Worm (Caenorhabditis elegans) whole organism, late embryonic: ENCODE measurements around the gene msp-53.
"Not testable (repeated sequence)": the region's sequence is repeated elsewhere in the genome, so short reads cannot be mapped to it uniquely, and the experiment has no call there.

Experiments used
- C08G9.2 ChIP-seq: sonication (generic microtip); optimal IDR thresholded peaks from 2 replicates; lab custom pipeline; 2016; ENCODE audit warnings: mild to moderate bottlenecking, missing genetic modification characterization, moderate library complexity, missing compliant biosample characterization
- F13H6.1 ChIP-seq: sonication (generic microtip); optimal IDR thresholded peaks from 2 replicates; lab custom pipeline; 2016; ENCODE audit warnings: missing genetic modification characterization, missing compliant biosample characterization
- K02D7.2 ChIP-seq: sonication (generic microtip); optimal IDR thresholded peaks from 2 replicates; lab custom pipeline; 2017; ENCODE audit warnings: mild to moderate bottlenecking, missing genetic modification characterization, missing compliant biosample characterization
- ahr-1 ChIP-seq: sonication (generic microtip); optimal IDR thresholded peaks from 2 replicates; lab custom pipeline; 2016; ENCODE audit warnings: missing genetic modification characterization, missing compliant biosample characterization
- ama-1 ChIP-seq: fragments of 150-350 bp; optimal IDR thresholded peaks from 2 replicates; lab custom pipeline; 2014
- ceh-18 ChIP-seq: sonication (generic microtip); optimal IDR thresholded peaks from 2 replicates; lab custom pipeline; 2016; ENCODE audit warnings: missing genetic modification characterization, missing compliant biosample characterization
- ceh-19 ChIP-seq: fragments of 200-800 bp; sonication (Bioruptor generic); optimal IDR thresholded peaks from 2 replicates; lab custom pipeline; 2018; ENCODE audit warnings: mild to moderate bottlenecking, missing genetic modification characterization, missing compliant biosample characterization
- ceh-2 ChIP-seq: sonication (generic microtip); optimal IDR thresholded peaks from 2 replicates; lab custom pipeline; 2016; ENCODE audit warnings: missing genotype, missing genetic modification characterization, missing compliant biosample characterization
- ceh-34 ChIP-seq: sonication (generic microtip); optimal IDR thresholded peaks from 2 replicates; lab custom pipeline; 2016; ENCODE audit warnings: mild to moderate bottlenecking, missing genetic modification characterization, missing compliant biosample characterization
- ceh-45 ChIP-seq: fragments of 200-800 bp; sonication (Bioruptor generic); IDR thresholded peaks from 2 replicates; pipeline ENCODE4 v1.3.6; 2022; ENCODE audit warnings: missing genetic modification reagents, missing genetic modification characterization, missing compliant biosample characterization
- ceh-6 ChIP-seq: fragments of 200-800 bp; sonication (Bioruptor generic); optimal IDR thresholded peaks from 2 replicates; lab custom pipeline; 2018; ENCODE audit warnings: mild to moderate bottlenecking, missing genetic modification characterization, missing compliant biosample characterization
- ceh-9 ChIP-seq: sonication (generic microtip); optimal IDR thresholded peaks from 2 replicates; lab custom pipeline; 2016; ENCODE audit warnings: mild to moderate bottlenecking, missing genetic modification characterization, inconsistent platforms, missing compliant biosample characterization
- ets-4 ChIP-seq: sonication (generic microtip); optimal IDR thresholded peaks from 2 replicates; lab custom pipeline; 2016; ENCODE audit warnings: missing genetic modification characterization, missing compliant biosample characterization
- eyg-1 ChIP-seq: sonication (generic microtip); optimal IDR thresholded peaks from 2 replicates; lab custom pipeline; 2016; ENCODE audit warnings: missing genotype, missing genetic modification characterization, missing compliant biosample characterization
- fkh-6 ChIP-seq: sonication (generic microtip); optimal IDR thresholded peaks from 2 replicates; lab custom pipeline; 2016; ENCODE audit warnings: missing genetic modification characterization, missing compliant biosample characterization
- hlh-15 ChIP-seq: sonication (generic microtip); optimal IDR thresholded peaks from 2 replicates; lab custom pipeline; 2016; ENCODE audit warnings: missing genetic modification characterization, missing compliant biosample characterization
- hlh-30 ChIP-seq: sonication (generic microtip); optimal IDR thresholded peaks from 2 replicates; lab custom pipeline; 2017; ENCODE audit warnings: antibody characterized with exemption, missing genetic modification characterization, missing compliant biosample characterization; ENCODE audit not compliant: insufficient read depth
- hlh-8 ChIP-seq: sonication (generic microtip); optimal IDR thresholded peaks from 2 replicates; lab custom pipeline; 2016; ENCODE audit warnings: missing genotype, missing genetic modification characterization, missing compliant biosample characterization
- madf-2 ChIP-seq: sonication (generic microtip); optimal IDR thresholded peaks from 2 replicates; lab custom pipeline; 2017; ENCODE audit warnings: missing genetic modification characterization, missing compliant biosample characterization
- mec-3 ChIP-seq: sonication (generic microtip); optimal IDR thresholded peaks from 2 replicates; lab custom pipeline; 2016; ENCODE audit warnings: borderline replicate concordance, missing genetic modification characterization, missing compliant biosample characterization
- nfya-1 ChIP-seq: sonication (generic microtip); optimal IDR thresholded peaks from 2 replicates; lab custom pipeline; 2017; ENCODE audit warnings: missing genetic modification characterization, mild to moderate bottlenecking, missing compliant biosample characterization, antibody characterized with exemption, moderate library complexity
- npax-4 ChIP-seq: sonication (generic microtip); optimal IDR thresholded peaks from 2 replicates; lab custom pipeline; 2016; ENCODE audit warnings: missing genetic modification characterization, missing compliant biosample characterization
- pat-9 ChIP-seq: fragments of 200-800 bp; sonication (Bioruptor generic); optimal IDR thresholded peaks from 2 replicates; lab custom pipeline; 2018; ENCODE audit warnings: mild to moderate bottlenecking, missing genetic modification characterization, moderate library complexity, missing compliant biosample characterization
- pqm-1 ChIP-seq: sonication (generic microtip); optimal IDR thresholded peaks from 2 replicates; lab custom pipeline; 2016; ENCODE audit warnings: missing genetic modification characterization, missing compliant biosample characterization
- ref-2 ChIP-seq: sonication (generic microtip); optimal IDR thresholded peaks from 2 replicates; lab custom pipeline; 2016; ENCODE audit warnings: missing genetic modification characterization, missing compliant biosample characterization
- sdc-2 ChIP-seq: sonication (generic microtip); optimal IDR thresholded peaks from 2 replicates; lab custom pipeline; 2016; ENCODE audit warnings: missing genotype, missing genetic modification characterization, missing compliant biosample characterization
- sox-2 ChIP-seq: fragments of 200-800 bp; sonication (Bioruptor generic); IDR thresholded peaks from 2 replicates; pipeline ENCODE4 v1.3.6; 2022; ENCODE audit warnings: missing genetic modification reagents, missing genetic modification characterization, missing compliant biosample characterization
- sox-4 ChIP-seq: sonication (generic microtip); optimal IDR thresholded peaks from 2 replicates; lab custom pipeline; 2017; ENCODE audit warnings: mild to moderate bottlenecking, missing genetic modification characterization, inconsistent platforms, missing compliant biosample characterization
- syd-9 ChIP-seq: sonication (generic microtip); optimal IDR thresholded peaks from 2 replicates; lab custom pipeline; 2016; ENCODE audit warnings: mild to moderate bottlenecking, missing genetic modification characterization, moderate library complexity, missing compliant biosample characterization
- tbx-7 ChIP-seq: sonication (generic microtip); optimal IDR thresholded peaks from 2 replicates; lab custom pipeline; 2016; ENCODE audit warnings: missing genotype, missing genetic modification characterization, missing compliant biosample characterization
- unc-3 ChIP-seq, 2 experiments: fragments of 200-800 bp in 1 of 2; sonication (Bioruptor generic) in 1 of 2; sonication (generic microtip) in 1 of 2; conservative IDR thresholded peaks in 1 of 2; optimal IDR thresholded peaks in 1 of 2; 2 replicates each; pipeline versions ENCODE4 v1.3.6 to Lab custom; 2016 to 2022; ENCODE audit warnings: missing compliant biosample characterization in 2 of 2, missing genetic modification characterization in 2 of 2, missing genetic modification reagents in 1 of 2
- unc-42 ChIP-seq: sonication (generic microtip); optimal IDR thresholded peaks from 2 replicates; lab custom pipeline; 2016; ENCODE audit warnings: missing genotype, missing genetic modification characterization, missing compliant biosample characterization
- unc-86 ChIP-seq: sonication (generic microtip); optimal IDR thresholded peaks from 2 replicates; lab custom pipeline; 2016; ENCODE audit warnings: missing genetic modification characterization, missing compliant biosample characterization
- zip-5 ChIP-seq: sonication (generic microtip); optimal IDR thresholded peaks from 2 replicates; lab custom pipeline; 2016; ENCODE audit warnings: missing genetic modification characterization, missing compliant biosample characterization

Gene msp-53

DNA sequence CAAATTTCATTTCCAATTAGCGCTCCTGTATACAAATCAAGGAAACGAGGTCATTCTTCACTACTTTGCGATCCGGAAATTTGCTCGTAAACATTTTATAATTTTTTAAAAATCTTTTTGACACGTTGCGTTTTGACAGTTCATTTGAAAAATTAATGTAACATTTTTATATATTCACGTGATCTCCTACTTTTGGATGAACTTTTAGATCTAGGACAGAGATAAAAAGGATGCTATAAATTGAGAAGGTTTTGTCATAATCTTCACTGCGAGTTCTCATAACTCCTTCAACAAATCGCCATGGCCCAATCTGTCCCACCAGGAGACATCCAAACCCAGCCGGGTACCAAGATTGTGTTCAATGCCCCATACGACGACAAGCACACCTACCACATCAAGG, 2.6 kb downstream of the msp-53 start, which contains the start of gene msp-57:
TSS of gene msp-57 (plus strand) at position 301 of the 400 bp plus-strand sequence.
- TF ChIP-seq ets-4 (tag; lab: Kevin White, UChicago); unc-3 (GFP tag; conservative IDR thresholded peaks at IDR 0.05; lab: Robert Waterston, UW); unc-3 (tag; optimal IDR thresholded peaks at IDR 0.05; lab: Kevin White, UChicago); sdc-2 (tag; lab: Kevin White, UChicago): not testable (repeated sequence)

DNA sequence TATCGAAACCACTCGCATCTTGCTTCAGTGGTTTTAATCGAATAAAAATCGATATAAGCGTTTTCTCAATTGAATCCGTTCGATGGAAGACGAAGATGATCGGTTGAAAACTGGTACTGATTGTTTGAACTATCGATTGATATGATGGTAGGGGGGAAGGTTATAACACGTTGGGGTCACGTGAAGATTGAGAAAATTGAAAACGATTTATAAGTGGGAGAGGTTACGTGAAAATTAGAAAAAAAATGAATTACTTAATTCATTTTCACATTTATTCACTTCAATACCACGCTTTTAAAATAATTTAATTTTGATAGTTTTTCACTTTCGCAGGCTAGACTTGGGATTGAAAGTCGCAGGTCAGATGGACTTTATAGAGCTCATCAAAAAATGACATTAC, 3.9 kb downstream of the msp-53 start, which contains the start of gene C09B9.7:
TSS of gene C09B9.7 (minus strand) at position 101 of the 400 bp plus-strand sequence.
- no peak for TF ChIP-seq mec-3
- no peak for TF ChIP-seq zip-5 (tag; lab: Kevin White, UChicago)
- TF ChIP-seq F13H6.1 (tag; lab: Kevin White, UChicago) = no peak
- no peak for TF ChIP-seq nfya-1 (tag; lab: Kevin White, UChicago)
- no peak for TF ChIP-seq hlh-15 (tag; lab: Kevin White, UChicago)
- TF ChIP-seq sox-4 (tag; lab: Kevin White, UChicago) = no peak
- no peak for TF ChIP-seq pat-9 (tag; lab: Kevin White, UChicago)
- TF ChIP-seq ceh-34 (tag; lab: Kevin White, UChicago) = no peak
- TF ChIP-seq fkh-6 (tag; lab: Kevin White, UChicago) = no peak
- TF ChIP-seq, all 69 proteins: peak for 0

DNA sequence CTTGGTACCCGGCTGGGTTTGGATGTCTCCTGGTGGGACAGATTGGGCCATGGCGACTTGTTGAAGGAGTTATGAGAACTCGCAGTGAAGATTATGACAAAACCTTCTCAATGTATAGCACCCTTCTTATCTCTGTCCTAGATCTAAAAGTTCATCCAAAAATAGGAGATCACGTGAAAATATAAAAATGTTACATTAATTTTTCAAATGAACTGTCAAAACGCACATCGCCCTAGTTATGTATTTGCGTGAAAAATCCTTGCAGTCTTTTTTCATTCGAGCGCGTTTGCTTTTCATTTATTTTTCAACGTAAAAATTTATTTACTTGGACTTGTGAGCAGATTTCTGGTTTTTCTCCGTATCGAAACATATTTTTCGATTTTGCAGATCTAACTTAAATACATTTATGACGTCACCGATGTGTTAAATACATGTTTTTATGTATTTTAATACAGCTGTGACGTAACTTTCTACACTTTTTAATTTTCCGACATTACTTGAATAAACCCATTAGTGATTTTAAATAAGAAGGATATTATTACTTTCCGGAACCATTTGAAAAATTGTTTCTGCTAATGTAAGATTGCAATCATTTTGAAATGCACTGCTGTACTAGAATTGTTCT, 8.8 kb downstream of the msp-53 start, which contains the start of gene msp-55:
TSS of gene msp-55 (minus strand) at position 51 of the 625 bp plus-strand sequence.
- TF ChIP-seq ahr-1 (tag; lab: Kevin White, UChicago) = no peak
- TF ChIP-seq hlh-8 (tag; lab: Kevin White, UChicago) = no peak
- no peak for TF ChIP-seq ceh-18 (tag; lab: Kevin White, UChicago)
- no peak for TF ChIP-seq unc-42
- TF ChIP-seq sox-4 (tag; lab: Kevin White, UChicago) = no peak
- no peak for TF ChIP-seq F13H6.1 (tag; lab: Kevin White, UChicago)
- TF ChIP-seq ceh-19 (GFP tag; lab: Kevin White, UChicago) = no peak
- TF ChIP-seq syd-9 (tag; lab: Kevin White, UChicago) = no peak
- no peak for TF ChIP-seq C08G9.2 (tag; lab: Kevin White, UChicago)
- TF ChIP-seq ref-2 = no peak
- no peak for TF ChIP-seq ceh-45 (GFP tag; lab: Robert Waterston, UW)
- no peak for TF ChIP-seq ets-4 (tag; lab: Kevin White, UChicago)
- TF ChIP-seq ceh-9 = no peak
- TF ChIP-seq ceh-2 = no peak
- TF ChIP-seq pqm-1 = no peak
- TF ChIP-seq npax-4 (tag; lab: Kevin White, UChicago) = no peak
- no peak for TF ChIP-seq mec-3
- TF ChIP-seq, all 69 proteins: peak for 0

DNA sequence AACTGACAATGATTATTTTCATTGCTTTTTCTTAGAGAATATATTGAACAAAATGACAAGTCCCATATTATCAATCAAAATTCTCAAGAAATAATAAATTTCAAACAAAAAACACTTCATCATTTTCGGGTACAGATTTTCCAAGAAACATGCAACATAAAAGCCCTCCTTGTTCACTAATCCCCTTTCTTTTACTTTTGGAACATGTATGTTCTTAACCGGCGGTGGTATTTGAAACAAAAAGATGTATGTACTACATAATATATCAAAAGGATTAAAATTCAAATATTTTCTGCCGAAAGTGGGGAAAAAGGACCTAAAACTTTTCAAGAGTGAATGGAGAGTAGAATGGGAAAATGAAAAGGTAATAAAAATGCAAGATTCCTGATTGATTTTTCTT, 10.6 kb downstream of the msp-53 start:
- no peak for TF ChIP-seq sox-2
- no peak for TF ChIP-seq hlh-30 (tag; lab: Kevin White, UChicago)
- no peak for TF ChIP-seq unc-86
- no peak for TF ChIP-seq tbx-7
- no peak for TF ChIP-seq ama-1
- TF ChIP-seq eyg-1 (tag; lab: Kevin White, UChicago) = no peak
- no peak for TF ChIP-seq madf-2 (tag; lab: Kevin White, UChicago)
- TF ChIP-seq ets-4 (tag; lab: Kevin White, UChicago) = no peak
- TF ChIP-seq hlh-15 (tag; lab: Kevin White, UChicago) = no peak
- no peak for TF ChIP-seq K02D7.2
- TF ChIP-seq zip-5 (tag; lab: Kevin White, UChicago) = no peak
- no peak for TF ChIP-seq ceh-6
